Fruit fly (Drosophila melanogaster) whole organism, embryonic: ENCODE results near the gene SMSr.

Source experiments
- CG11696 ChIP-seq: fragments of 200-800 bp; sonication (Bioruptor generic); IDR thresholded peaks from 2 replicates; pipeline ENCODE4 v1.3.6; 2022; ENCODE audit warnings: missing biosample characterization, missing genetic modification characterization
- CG12155 ChIP-seq: fragments of 200-800 bp; sonication (Bioruptor generic); optimal IDR thresholded peaks from 3 replicates; lab custom pipeline; 2016; ENCODE audit warnings: missing biosample characterization, missing genetic modification characterization
- CG12236 ChIP-seq: fragments of 200-800 bp; sonication (Bioruptor generic); optimal IDR thresholded peaks from 2 replicates; lab custom pipeline; 2016; ENCODE audit warnings: missing biosample characterization, missing genetic modification characterization
- CG13775 ChIP-seq: fragments of 200-800 bp; sonication (Bioruptor generic); optimal IDR thresholded peaks from 3 replicates; lab custom pipeline; 2017; ENCODE audit warnings: missing biosample characterization, mild to moderate bottlenecking, missing genetic modification characterization
- CG14050 ChIP-seq: fragments of 200-800 bp; sonication (Bioruptor generic); IDR thresholded peaks from 3 replicates; pipeline ENCODE4 v1.3.6; 2022; ENCODE audit warnings: missing biosample characterization, missing genetic modification characterization
- CG14667 ChIP-seq: fragments of 200-800 bp; sonication (Bioruptor generic); IDR thresholded peaks from 2 replicates; pipeline ENCODE4 v1.3.6; 2022; ENCODE audit warnings: missing biosample characterization, missing genetic modification characterization
- CG15073 ChIP-seq: fragments of 200-800 bp; sonication (Bioruptor generic); optimal IDR thresholded peaks from 2 replicates; lab custom pipeline; 2016; ENCODE audit warnings: missing biosample characterization, missing genetic modification characterization
- CG15479 ChIP-seq: fragments of 200-800 bp; sonication (Bioruptor generic); optimal IDR thresholded peaks from 3 replicates; lab custom pipeline; 2019; ENCODE audit warnings: missing biosample characterization, mild to moderate bottlenecking, missing genetic modification characterization, moderate library complexity
- CG17328 ChIP-seq: fragments of 200-800 bp; sonication (Bioruptor generic); IDR thresholded peaks from 2 replicates; pipeline ENCODE4 v1.3.6; 2022; ENCODE audit warnings: missing biosample characterization, missing genetic modification characterization
- CG18011 ChIP-seq: fragments of 200-800 bp; sonication (Bioruptor generic); optimal IDR thresholded peaks from 2 replicates; lab custom pipeline; 2017; ENCODE audit warnings: missing biosample characterization, missing genetic modification characterization, mild to moderate bottlenecking, moderate library complexity, missing genotype
- CG2120 ChIP-seq: fragments of 200-800 bp; sonication (Bioruptor generic); optimal IDR thresholded peaks from 3 replicates; lab custom pipeline; 2016; ENCODE audit warnings: missing biosample characterization, missing genetic modification characterization
- CG30431 ChIP-seq: fragments of 200-800 bp; sonication (Bioruptor generic); optimal IDR thresholded peaks from 2 replicates; lab custom pipeline; 2017; ENCODE audit warnings: missing biosample characterization, missing genetic modification characterization
- CG3065 ChIP-seq: fragments of 200-800 bp; sonication (Bioruptor generic); optimal IDR thresholded peaks from 2 replicates; lab custom pipeline; 2016; ENCODE audit warnings: missing biosample characterization, missing genetic modification characterization
- CG8944 ChIP-seq: fragments of 200-800 bp; sonication (Bioruptor generic); optimal IDR thresholded peaks from 3 replicates; lab custom pipeline; 2016; ENCODE audit warnings: missing biosample characterization, missing genetic modification characterization
- Dll ChIP-seq: fragments of 200-800 bp; sonication (Bioruptor generic); IDR thresholded peaks from 4 replicates; pipeline ENCODE4 v1.3.6; 2022; ENCODE audit warnings: missing biosample characterization, missing genetic modification characterization; ENCODE audit not compliant: partially characterized antibody
- Doc2 ChIP-seq: fragments of 200-800 bp; sonication (Bioruptor generic); IDR thresholded peaks from 2 replicates; pipeline ENCODE4 v1.3.6; 2022; ENCODE audit warnings: missing biosample characterization, missing genetic modification characterization
- E2f2 ChIP-seq: fragments of 200-800 bp; sonication (Bioruptor generic); IDR thresholded peaks from 2 replicates; pipeline ENCODE4 v1.3.6; 2022; ENCODE audit warnings: missing biosample characterization, missing genetic modification characterization
- Fer2 ChIP-seq: fragments of 200-800 bp; sonication (Bioruptor generic); optimal IDR thresholded peaks from 2 replicates; lab custom pipeline; 2018; ENCODE audit warnings: missing biosample characterization, mild to moderate bottlenecking, missing genetic modification characterization, moderate library complexity
- Fer3 ChIP-seq: fragments of 200-800 bp; sonication (Bioruptor generic); optimal IDR thresholded peaks from 2 replicates; lab custom pipeline; 2018; ENCODE audit warnings: missing biosample characterization, mild to moderate bottlenecking, missing genetic modification characterization, moderate library complexity
- GATAe ChIP-seq: fragments of 200-800 bp; sonication (Bioruptor generic); conservative IDR thresholded peaks from 2 replicates; pipeline ENCODE4 v1.3.6; 2022; ENCODE audit warnings: missing biosample characterization, missing genetic modification characterization
- Hand ChIP-seq: fragments of 200-800 bp; sonication (Bioruptor generic); optimal IDR thresholded peaks from 2 replicates; lab custom pipeline; 2017; ENCODE audit warnings: mild to moderate bottlenecking, missing biosample characterization, missing genetic modification reagents, missing genetic modification characterization
- HmgD ChIP-seq: fragments of 200-800 bp; sonication (Bioruptor generic); optimal IDR thresholded peaks from 3 replicates; lab custom pipeline; 2016; ENCODE audit warnings: missing biosample characterization, missing genetic modification characterization
- Hmx ChIP-seq: fragments of 200-800 bp; sonication (Bioruptor generic); optimal IDR thresholded peaks from 2 replicates; lab custom pipeline; 2016; ENCODE audit warnings: missing biosample characterization, missing genetic modification characterization
- Hr78 ChIP-seq, 2 experiments: fragments of 200-800 bp in 1 of 2; fragments of >200 bp in 1 of 2; sonication (Bioruptor generic) in 1 of 2; optimal IDR thresholded peaks; 2 replicates each; lab custom pipeline; 2017 to 2019; ENCODE audit warnings: missing biosample characterization in 2 of 2, missing genetic modification characterization in 2 of 2, mild to moderate bottlenecking in 1 of 2, moderate library complexity in 1 of 2
- Lhr ChIP-seq: fragments of 200-800 bp; sonication (Bioruptor generic); optimal IDR thresholded peaks from 3 replicates; lab custom pipeline; 2017; ENCODE audit warnings: mild to moderate bottlenecking, missing biosample characterization, missing genetic modification reagents, missing genetic modification characterization
- MBD-R2 ChIP-seq: fragments of 200-800 bp; sonication (Bioruptor generic); IDR thresholded peaks from 2 replicates; pipeline ENCODE4 v1.3.6; 2022; ENCODE audit warnings: missing biosample characterization, missing genetic modification characterization
- Meics ChIP-seq: fragments of 200-800 bp; sonication (Bioruptor generic); optimal IDR thresholded peaks from 2 replicates; lab custom pipeline; 2017; ENCODE audit warnings: missing biosample characterization, mild to moderate bottlenecking, missing genetic modification characterization
- NFAT ChIP-seq: fragments of 200-800 bp; sonication (Bioruptor generic); IDR thresholded peaks from 2 replicates; pipeline ENCODE4 v1.3.6; 2022; ENCODE audit warnings: missing biosample characterization, missing genetic modification characterization
- Neu2 ChIP-seq: fragments of 200-800 bp; sonication (Bioruptor generic); optimal IDR thresholded peaks from 3 replicates; lab custom pipeline; 2016; ENCODE audit warnings: missing biosample characterization, missing genetic modification characterization, borderline replicate concordance
- NfI ChIP-seq: fragments of 200-800 bp; sonication (Bioruptor generic); optimal IDR thresholded peaks from 3 replicates; lab custom pipeline; 2018; ENCODE audit warnings: missing biosample characterization, mild to moderate bottlenecking, missing genetic modification characterization, moderate library complexity
- Pdp1 ChIP-seq, 2 experiments: fragments of 200-800 bp; sonication (Bioruptor generic); optimal IDR thresholded peaks; 3 replicates each; lab custom pipeline; 2016; ENCODE audit warnings: missing biosample characterization in 2 of 2, missing genetic modification characterization in 2 of 2, mild to moderate bottlenecking in 1 of 2, moderate library complexity in 1 of 2
- Poxn ChIP-seq: fragments of 200-800 bp; sonication (Bioruptor generic); IDR thresholded peaks from 2 replicates; pipeline ENCODE4 v1.3.6; 2022; ENCODE audit warnings: missing biosample characterization, missing genetic modification characterization
- Vsx1 ChIP-seq: fragments of 200-800 bp; sonication (Bioruptor generic); optimal IDR thresholded peaks from 2 replicates; lab custom pipeline; 2017; ENCODE audit warnings: missing biosample characterization, mild to moderate bottlenecking, missing genetic modification characterization, missing genetic modification reagents
- amos ChIP-seq: fragments of 200-800 bp; sonication (Bioruptor generic); IDR thresholded peaks from 2 replicates; pipeline ENCODE4 v1.3.6; 2022; ENCODE audit warnings: missing biosample characterization, missing genetic modification characterization; ENCODE audit not compliant: partially characterized antibody
- ato ChIP-seq: fragments of 200-800 bp; sonication (Bioruptor generic); IDR thresholded peaks from 2 replicates; pipeline ENCODE4 v1.3.6; 2022; ENCODE audit warnings: missing biosample characterization, missing genetic modification characterization; ENCODE audit not compliant: partially characterized antibody
- bcd ChIP-seq: fragments of 200-800 bp; sonication (Bioruptor generic); optimal IDR thresholded peaks from 2 replicates; lab custom pipeline; 2017; ENCODE audit warnings: missing biosample characterization, mild to moderate bottlenecking, missing genetic modification characterization
- cg ChIP-seq: fragments of 200-800 bp; sonication (Bioruptor generic); optimal IDR thresholded peaks from 3 replicates; lab custom pipeline; 2019; ENCODE audit warnings: missing biosample characterization, mild to moderate bottlenecking, missing genetic modification characterization, moderate library complexity
- en ChIP-seq: fragments of 200-800 bp; sonication (Bioruptor generic); optimal IDR thresholded peaks from 2 replicates; lab custom pipeline; 2016; ENCODE audit warnings: missing biosample characterization, missing genetic modification characterization
- h ChIP-seq: fragments of >200 bp; optimal IDR thresholded peaks from 2 replicates; lab custom pipeline; 2017
- pb ChIP-seq: fragments of 200-800 bp; sonication (Bioruptor generic); optimal IDR thresholded peaks from 3 replicates; lab custom pipeline; 2016; ENCODE audit warnings: missing biosample characterization, missing genetic modification characterization
- salm ChIP-seq: fragments of 200-800 bp; sonication (Bioruptor generic); optimal IDR thresholded peaks from 2 replicates; lab custom pipeline; 2018; ENCODE audit warnings: missing biosample characterization, mild to moderate bottlenecking, missing genetic modification characterization
- schlank ChIP-seq: fragments of 200-800 bp; sonication (Bioruptor generic); optimal IDR thresholded peaks from 2 replicates; lab custom pipeline; 2018; ENCODE audit warnings: missing biosample characterization, mild to moderate bottlenecking, missing genetic modification characterization
- sim ChIP-seq: fragments of 200-800 bp; sonication (Bioruptor generic); IDR thresholded peaks from 2 replicates; pipeline ENCODE4 v1.3.6; 2022; ENCODE audit warnings: missing biosample characterization, missing genetic modification characterization
- sima ChIP-seq: fragments of 200-800 bp; sonication (Bioruptor generic); optimal IDR thresholded peaks from 2 replicates; lab custom pipeline; 2016; ENCODE audit warnings: missing biosample characterization, missing genetic modification characterization
- ssp ChIP-seq: fragments of 200-800 bp; sonication (Bioruptor generic); IDR thresholded peaks from 2 replicates; pipeline ENCODE4 v1.3.6; 2022; ENCODE audit warnings: missing biosample characterization, missing genetic modification characterization
- trh ChIP-seq: fragments of 200-800 bp; sonication (Bioruptor generic); optimal IDR thresholded peaks from 2 replicates; lab custom pipeline; 2016; ENCODE audit warnings: missing biosample characterization, missing genetic modification characterization
- unc-4 ChIP-seq: fragments of 200-800 bp; sonication (Bioruptor generic); IDR thresholded peaks from 2 replicates; pipeline ENCODE4 v1.3.6; 2022; ENCODE audit warnings: missing biosample characterization, missing genetic modification characterization; ENCODE audit not compliant: partially characterized antibody
- usp ChIP-seq: fragments of >200 bp; optimal IDR thresholded peaks from 2 replicates; lab custom pipeline; 2017; ENCODE audit warnings: missing biosample characterization, missing genetic modification characterization
- zen2 ChIP-seq: fragments of 200-800 bp; sonication (Bioruptor generic); IDR thresholded peaks from 3 replicates; pipeline ENCODE4 v1.3.6; 2022; ENCODE audit warnings: missing biosample characterization, missing genetic modification characterization; ENCODE audit not compliant: partially characterized antibody

SMSr gene

DNA sequence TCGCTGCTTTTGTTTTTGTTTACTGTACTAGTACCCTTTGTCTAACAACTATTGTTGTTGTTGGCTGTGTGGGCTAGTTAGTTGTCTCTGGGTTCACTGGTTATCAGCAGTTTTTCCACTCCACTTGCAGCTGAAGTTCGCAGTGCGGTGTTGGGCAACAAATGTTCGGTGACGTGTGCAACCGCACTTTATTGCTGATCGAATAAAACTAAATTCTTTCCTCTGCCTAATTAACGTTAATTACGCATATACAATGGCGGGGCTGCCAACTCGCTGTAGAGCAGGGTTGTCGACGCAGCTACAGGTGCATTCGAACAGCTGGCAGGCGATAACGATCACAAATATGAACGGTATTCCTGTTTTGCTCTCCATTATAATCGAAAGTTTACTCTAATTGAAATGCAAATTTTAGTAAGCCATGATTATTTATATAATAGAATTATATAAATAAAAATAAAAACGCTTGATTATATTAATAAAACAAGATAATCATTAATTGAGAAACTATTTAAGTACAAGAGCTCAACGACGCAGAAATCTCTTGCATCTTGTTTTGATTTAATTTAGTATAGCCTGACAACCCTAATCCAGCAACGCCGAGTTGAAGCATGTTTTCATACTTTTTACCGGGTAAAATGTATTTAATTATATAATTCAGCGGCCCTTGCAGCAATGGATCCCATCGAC, 52.6 kb downstream of the SMSr start, which contains the start of the genes mrva, CG42307 and mus312 (continued):
- TF ChIP-seq CG8944 (GFP tag; lab: Kevin White, UChicago): peak; percentile 14
- TF ChIP-seq CG14050 (GFP tag; lab: Robert Waterston, UW): peak; percentile 76
- TF ChIP-seq Fer2 (tag; lab: Kevin White, UChicago): peak; percentile 76
- 0 out of 2 replicates have a peak, but pooled peaks have one; percentile 13 for TF ChIP-seq sim (GFP tag; lab: Robert Waterston, UW)
- peak; percentile 24 for TF ChIP-seq pb (GFP tag; lab: Kevin White, UChicago)
- TF ChIP-seq CG12155 (GFP tag; lab: Kevin White, UChicago): peak; percentile 93
- TF ChIP-seq en (GFP tag; lab: Kevin White, UChicago): no peak
- peak; percentile 49 for TF ChIP-seq CG3065
- 0 out of 2 replicates have a peak, but pooled peaks have one; percentile 39 for TF ChIP-seq ato (GFP tag; lab: Robert Waterston, UW)
- no peak for TF ChIP-seq HmgD (GFP tag; lab: Kevin White, UChicago)
- TF ChIP-seq salm: peak; percentile 87
- TF ChIP-seq Poxn (GFP tag; lab: Robert Waterston, UW): peak; percentile 27; the same call in 1 of the 2 replicates
- TF ChIP-seq usp (GFP tag; lab: Kevin White, UChicago): no peak
- TF ChIP-seq h (lab: Kevin White, UChicago): no peak
- peak; percentile 57 for TF ChIP-seq CG18011 (GFP tag; lab: Kevin White, UChicago)
- no peak for TF ChIP-seq cg (GFP tag; lab: Kevin White, UChicago)
- TF ChIP-seq CG14667 (GFP tag; lab: Robert Waterston, UW): peak; percentile 85
- peak; percentile 54 for TF ChIP-seq schlank (tag; lab: Kevin White, UChicago)
- peak; percentile 98 for TF ChIP-seq Vsx1
- peak; percentile 85 for TF ChIP-seq Meics (GFP tag; lab: Kevin White, UChicago)
- peak; percentile 84 for TF ChIP-seq MBD-R2 (GFP tag; lab: Robert Waterston, UW)
- peak in 1 of 2 experiments; percentile 55 for TF ChIP-seq Hr78 (GFP tag; optimal IDR thresholded peaks at IDR 0.05; lab: Kevin White, UChicago)
- TF ChIP-seq GATAe (GFP tag; lab: Robert Waterston, UW): no peak
- peak; percentile 32 for TF ChIP-seq trh (GFP tag; lab: Kevin White, UChicago)
- peak; percentile 46 for TF ChIP-seq unc-4 (GFP tag; lab: Robert Waterston, UW)
- peak; percentile 60; the same call in 3 of the 4 replicates for TF ChIP-seq Dll (GFP tag; lab: Robert Waterston, UW)
- peak; percentile 77 for TF ChIP-seq bcd (GFP tag; lab: Kevin White, UChicago)
- TF ChIP-seq CG12236 (GFP tag; lab: Kevin White, UChicago): no peak
- peak; percentile 84 for TF ChIP-seq ssp (GFP tag; lab: Robert Waterston, UW)
- TF ChIP-seq NfI (GFP tag; lab: Kevin White, UChicago): peak; percentile 91
- TF ChIP-seq Lhr (GFP tag; lab: Kevin White, UChicago): peak; percentile 62
- peak; percentile 41 for TF ChIP-seq CG15073 (GFP tag; lab: Kevin White, UChicago)
- TF ChIP-seq CG17328 (GFP tag; lab: Robert Waterston, UW): peak; percentile 79
- TF ChIP-seq CG30431 (GFP tag; lab: Kevin White, UChicago): peak; percentile 56
- TF ChIP-seq Doc2 (GFP tag; lab: Robert Waterston, UW): no peak
- TF ChIP-seq CG2120 (GFP tag; lab: Kevin White, UChicago): peak; percentile 75
- peak; percentile 52 to 76 for TF ChIP-seq Pdp1 (GFP tag; optimal IDR thresholded peaks at IDR 0.05; lab: Kevin White, UChicago)
- peak; percentile 75 for TF ChIP-seq NFAT (GFP tag; lab: Robert Waterston, UW)
- TF ChIP-seq Fer3 (tag; lab: Kevin White, UChicago): peak; percentile 91
- peak; percentile 68 for TF ChIP-seq E2f2
- TF ChIP-seq CG15479 (GFP tag; lab: Kevin White, UChicago): peak; percentile 27
- TF ChIP-seq amos (GFP tag; lab: Robert Waterston, UW): peak; percentile 50; the same call in 1 of the 2 replicates
- TF ChIP-seq sima (GFP tag; lab: Kevin White, UChicago): no peak
- TF ChIP-seq Hmx (GFP tag; lab: Kevin White, UChicago): no peak
- TF ChIP-seq CG13775 (GFP tag; lab: Kevin White, UChicago): peak; percentile 93
- TF ChIP-seq Hand (GFP tag; lab: Kevin White, UChicago): peak; percentile 74
- TF ChIP-seq zen2 (GFP tag; lab: Robert Waterston, UW): no peak
- no peak for TF ChIP-seq Neu2 (GFP tag; lab: Kevin White, UChicago)
- peak; percentile 52; the same call in 1 of the 2 replicates for TF ChIP-seq CG11696
